Worm (Caenorhabditis elegans): ENCODE data around the gene puf-6.

ce11 chrII:13022555-13022954 is 20.7 kb downstream of the puf-6 start:
- TF ChIP-seq ceh-28 (tag; optimal IDR thresholded peaks at IDR 0.05) (no peak), pha-4 (tag; optimal IDR thresholded peaks at IDR 0.05) (no peak), sea-2 (GFP tag; optimal IDR thresholded peaks at IDR 0.05) (no peak)
